Worm (Caenorhabditis elegans) whole organism, young adult: ENCODE measurements around the gene W03B1.3.

Source experiments
- cebp-2 ChIP-seq: fragments of 200-800 bp; sonication (Bioruptor generic); IDR thresholded peaks from 2 replicates; pipeline ENCODE4 v1.3.6; 2022; ENCODE audit warnings: missing genetic modification characterization, missing compliant biosample characterization
- hsf-1 ChIP-seq: fragments of 200-800 bp; sonication (Bioruptor generic); IDR thresholded peaks from 2 replicates; pipeline ENCODE4 v1.3.6; 2022; ENCODE audit warnings: missing genetic modification reagents, missing genetic modification characterization, missing compliant biosample characterization
- let-526 ChIP-seq: fragments of 200-800 bp; sonication (Bioruptor generic); IDR thresholded peaks from 2 replicates; pipeline ENCODE4 v1.3.6; 2022; ENCODE audit warnings: missing genetic modification reagents, missing genetic modification characterization, missing compliant biosample characterization
- nhr-90 ChIP-seq: sonication (generic microtip); optimal IDR thresholded peaks from 2 replicates; lab custom pipeline; 2016; ENCODE audit warnings: missing genotype, mild to moderate bottlenecking, missing genetic modification characterization, missing compliant biosample characterization
- unc-130 ChIP-seq: sonication (generic microtip); optimal IDR thresholded peaks from 2 replicates; lab custom pipeline; 2016; ENCODE audit warnings: missing genetic modification reagents, missing genetic modification characterization, missing compliant biosample characterization

The W03B1.3 gene

ce11 chrIV:4284989-4285388 lies 51.0 kb downstream of the W03B1.3 start (continued):
- no peak for TF ChIP-seq let-526 (GFP tag; lab: Robert Waterston, UW)

- no peak for TF ChIP-seq cebp-2
- no peak for TF ChIP-seq hsf-1 (GFP tag; lab: Robert Waterston, UW)
- no peak for TF ChIP-seq unc-130 (GFP tag; lab: Kevin White, UChicago)
- no peak for TF ChIP-seq nhr-90
Measured at ce11 chrIV:4284020-4284419, 52.0 kb downstream of the W03B1.3 start, which contains the start of gene F15E6.6. Gene F15E6.6 (minus strand): TSS chrIV:4284120.
